Fruit fly (Drosophila melanogaster) whole organism, embryonic: ENCODE results near the gene rhea.

Source experiments
- Aef1 ChIP-seq: fragments of 200-800 bp; sonication (Bioruptor generic); IDR thresholded peaks from 3 replicates; pipeline ENCODE4 v1.3.6; 2022; ENCODE audit warnings: missing biosample characterization, missing genetic modification characterization
- Antp ChIP-seq: fragments of 200-800 bp; sonication (Bioruptor generic); optimal IDR thresholded peaks from 3 replicates; lab custom pipeline; 2016; ENCODE audit warnings: missing biosample characterization, missing genetic modification characterization
- CG10147 ChIP-seq: fragments of 200-800 bp; sonication (Bioruptor generic); optimal IDR thresholded peaks from 2 replicates; lab custom pipeline; 2019; ENCODE audit warnings: missing biosample characterization, mild to moderate bottlenecking, missing genetic modification characterization, moderate library complexity
- CG10654 ChIP-seq: fragments of 200-800 bp; sonication (Bioruptor generic); optimal IDR thresholded peaks from 2 replicates; lab custom pipeline; 2016; ENCODE audit warnings: missing biosample characterization, missing genetic modification characterization
- CG12155 ChIP-seq: fragments of 200-800 bp; sonication (Bioruptor generic); optimal IDR thresholded peaks from 3 replicates; lab custom pipeline; 2016; ENCODE audit warnings: missing biosample characterization, missing genetic modification characterization
- CG12391 ChIP-seq: fragments of 200-800 bp; sonication (Bioruptor generic); optimal IDR thresholded peaks from 3 replicates; lab custom pipeline; 2018; ENCODE audit warnings: missing biosample characterization, mild to moderate bottlenecking, missing genetic modification characterization, moderate library complexity
- CG13287 ChIP-seq: fragments of 200-800 bp; sonication (Bioruptor generic); IDR thresholded peaks from 2 replicates; pipeline ENCODE4 v1.3.6; 2022; ENCODE audit warnings: missing biosample characterization, missing genetic modification characterization; ENCODE audit not compliant: partially characterized antibody
- CG14860 ChIP-seq: fragments of 200-800 bp; sonication (Bioruptor generic); IDR thresholded peaks from 3 replicates; pipeline ENCODE4 v1.3.6; 2022; ENCODE audit warnings: missing biosample characterization, missing genetic modification characterization; ENCODE audit not compliant: partially characterized antibody
- CG15696 ChIP-seq: fragments of 200-800 bp; sonication (Bioruptor generic); optimal IDR thresholded peaks from 2 replicates; lab custom pipeline; 2019; ENCODE audit warnings: missing biosample characterization, mild to moderate bottlenecking, missing genetic modification characterization, moderate library complexity
- CG1647 ChIP-seq: fragments of 200-800 bp; sonication (Bioruptor generic); optimal IDR thresholded peaks from 3 replicates; lab custom pipeline; 2016; ENCODE audit warnings: missing biosample characterization, missing genetic modification characterization
- CG18599 ChIP-seq: fragments of 200-800 bp; sonication (Bioruptor generic); optimal IDR thresholded peaks from 3 replicates; lab custom pipeline; 2017; ENCODE audit warnings: missing biosample characterization, missing genetic modification characterization, mild to moderate bottlenecking, moderate library complexity, missing genetic modification reagents
- CG2120 ChIP-seq: fragments of 200-800 bp; sonication (Bioruptor generic); optimal IDR thresholded peaks from 3 replicates; lab custom pipeline; 2016; ENCODE audit warnings: missing biosample characterization, missing genetic modification characterization
- CG31441 ChIP-seq: fragments of 200-800 bp; sonication (Bioruptor generic); IDR thresholded peaks from 2 replicates; pipeline ENCODE4 v1.3.6; 2022; ENCODE audit warnings: missing biosample characterization, missing genetic modification characterization
- CG4328 ChIP-seq: fragments of 200-800 bp; sonication (Bioruptor generic); optimal IDR thresholded peaks from 3 replicates; lab custom pipeline; 2017; ENCODE audit warnings: missing biosample characterization, missing genetic modification reagents, missing genetic modification characterization
- CG4360 ChIP-seq: fragments of 200-800 bp; sonication (Bioruptor generic); IDR thresholded peaks from 2 replicates; pipeline ENCODE4 v1.3.6; 2022; ENCODE audit warnings: missing biosample characterization, missing genetic modification characterization
- CG43689 ChIP-seq: fragments of 200-800 bp; sonication (Bioruptor generic); IDR thresholded peaks from 2 replicates; pipeline ENCODE4 v1.3.6; 2022; ENCODE audit warnings: missing biosample characterization, missing genetic modification characterization
- CG6813 ChIP-seq: fragments of 200-800 bp; sonication (Bioruptor generic); optimal IDR thresholded peaks from 2 replicates; lab custom pipeline; 2017; ENCODE audit warnings: missing biosample characterization, missing genetic modification characterization, mild to moderate bottlenecking, moderate library complexity, missing genetic modification reagents
- CG7357 ChIP-seq: fragments of 200-800 bp; sonication (Bioruptor generic); IDR thresholded peaks from 3 replicates; pipeline ENCODE4 v1.3.6; 2022; ENCODE audit warnings: missing biosample characterization, missing genetic modification characterization
- CG8359 ChIP-seq: fragments of 200-800 bp; sonication (Bioruptor generic); optimal IDR thresholded peaks from 2 replicates; lab custom pipeline; 2017; ENCODE audit warnings: missing biosample characterization, mild to moderate bottlenecking, missing genetic modification characterization, borderline replicate concordance
- CG9797 ChIP-seq: fragments of 200-800 bp; sonication (Bioruptor generic); optimal IDR thresholded peaks from 3 replicates; lab custom pipeline; 2018; ENCODE audit warnings: missing biosample characterization, mild to moderate bottlenecking, missing genetic modification characterization
- Dip2 ChIP-seq: fragments of 200-800 bp; sonication (Bioruptor generic); IDR thresholded peaks from 2 replicates; pipeline ENCODE4 v1.3.6; 2022; ENCODE audit warnings: missing biosample characterization, missing genetic modification characterization
- Dref ChIP-seq: fragments of 200-800 bp; sonication (Bioruptor generic); IDR thresholded peaks from 2 replicates; pipeline ENCODE4 v1.3.6; 2022; ENCODE audit warnings: missing biosample characterization, missing genetic modification characterization
- E2f1 ChIP-seq: fragments of 200-800 bp; sonication (Bioruptor generic); IDR thresholded peaks from 2 replicates; pipeline ENCODE4 v1.3.6; 2022; ENCODE audit warnings: missing biosample characterization, missing genetic modification characterization
- Eip74EF ChIP-seq, 2 experiments: fragments of 200-800 bp in 1 of 2; fragments of >200 bp in 1 of 2; sonication (Bioruptor generic) in 1 of 2; optimal IDR thresholded peaks; 2 replicates each; lab custom pipeline; 2017 to 2019; ENCODE audit warnings: missing biosample characterization in 2 of 2, missing genetic modification characterization in 2 of 2, mild to moderate bottlenecking in 1 of 2, moderate library complexity in 1 of 2
- Elba2 ChIP-seq: fragments of 200-800 bp; sonication (Bioruptor generic); optimal IDR thresholded peaks from 3 replicates; lab custom pipeline; 2016; ENCODE audit warnings: missing biosample characterization, missing genetic modification characterization
- Gsc ChIP-seq: fragments of 200-800 bp; sonication (Bioruptor generic); IDR thresholded peaks from 2 replicates; pipeline ENCODE4 v1.3.6; 2022; ENCODE audit warnings: missing biosample characterization, missing genetic modification characterization
- Max ChIP-seq: fragments of 200-800 bp; sonication (Bioruptor generic); optimal IDR thresholded peaks from 2 replicates; lab custom pipeline; 2016; ENCODE audit warnings: missing biosample characterization, mild to moderate bottlenecking, missing genetic modification characterization
- PHDP ChIP-seq: fragments of 200-800 bp; sonication (Bioruptor generic); optimal IDR thresholded peaks from 3 replicates; lab custom pipeline; 2018; ENCODE audit warnings: missing biosample characterization, mild to moderate bottlenecking, missing genetic modification characterization, moderate library complexity
- Pdp1 ChIP-seq, 2 experiments: fragments of 200-800 bp; sonication (Bioruptor generic); optimal IDR thresholded peaks; 3 replicates each; lab custom pipeline; 2016; ENCODE audit warnings: missing biosample characterization in 2 of 2, missing genetic modification characterization in 2 of 2, mild to moderate bottlenecking in 1 of 2, moderate library complexity in 1 of 2
- Stat92E ChIP-seq, 3 experiments: fragments of >200 bp in 2 of 3; fragments of 200-800 bp in 1 of 3; sonication (Bioruptor generic) in 1 of 3; optimal IDR thresholded peaks; 2 replicates each; lab custom pipeline; 2017 to 2019; ENCODE audit warnings: missing biosample characterization in 3 of 3, missing genetic modification characterization in 3 of 3, mild to moderate bottlenecking in 1 of 3, moderate library complexity in 1 of 3
- Tbp ChIP-seq: fragments of >200 bp; optimal IDR thresholded peaks from 2 replicates; lab custom pipeline; 2018; ENCODE audit warnings: missing biosample characterization, missing genetic modification characterization
- Vsx1 ChIP-seq: fragments of 200-800 bp; sonication (Bioruptor generic); optimal IDR thresholded peaks from 2 replicates; lab custom pipeline; 2017; ENCODE audit warnings: missing biosample characterization, mild to moderate bottlenecking, missing genetic modification characterization, missing genetic modification reagents
- ac ChIP-seq: fragments of 200-800 bp; sonication (Bioruptor generic); optimal IDR thresholded peaks from 3 replicates; lab custom pipeline; 2017; ENCODE audit warnings: missing biosample characterization, mild to moderate bottlenecking, missing genetic modification characterization
- ase ChIP-seq: fragments of 200-800 bp; sonication (Bioruptor generic); IDR thresholded peaks from 3 replicates; pipeline ENCODE4 v1.3.6; 2022; ENCODE audit warnings: missing biosample characterization, missing genetic modification characterization
- ash1 ChIP-seq: fragments of 200-800 bp; sonication (Bioruptor generic); optimal IDR thresholded peaks from 2 replicates; lab custom pipeline; 2018; ENCODE audit warnings: missing biosample characterization, mild to moderate bottlenecking, missing genetic modification characterization
- bcd ChIP-seq: fragments of 200-800 bp; sonication (Bioruptor generic); optimal IDR thresholded peaks from 2 replicates; lab custom pipeline; 2017; ENCODE audit warnings: missing biosample characterization, mild to moderate bottlenecking, missing genetic modification characterization
- bowl ChIP-seq: fragments of 200-800 bp; sonication (Bioruptor generic); IDR thresholded peaks from 2 replicates; pipeline ENCODE4 v1.3.6; 2022; ENCODE audit warnings: missing biosample characterization, missing genetic modification characterization
- caup ChIP-seq: fragments of 200-800 bp; sonication (Bioruptor generic); optimal IDR thresholded peaks from 3 replicates; lab custom pipeline; 2017; ENCODE audit warnings: missing biosample characterization, mild to moderate bottlenecking, missing genetic modification characterization, moderate library complexity; ENCODE audit not compliant: severe bottlenecking
- chif ChIP-seq, 2 experiments: fragments of 200-800 bp; sonication (Bioruptor generic); optimal IDR thresholded peaks; 3 replicates each; lab custom pipeline; 2016; ENCODE audit warnings: missing biosample characterization in 2 of 2, missing genetic modification characterization in 2 of 2
- crc ChIP-seq: fragments of 200-800 bp; sonication (Bioruptor generic); optimal IDR thresholded peaks from 2 replicates; lab custom pipeline; 2016; ENCODE audit warnings: missing biosample characterization, missing genetic modification characterization
- cwo ChIP-seq: fragments of 200-800 bp; sonication (Bioruptor generic); optimal IDR thresholded peaks from 3 replicates; lab custom pipeline; 2017; ENCODE audit warnings: missing biosample characterization, missing genetic modification characterization, mild to moderate bottlenecking, moderate library complexity, missing genetic modification reagents
- dm ChIP-seq: fragments of 200-800 bp; sonication (Bioruptor generic); optimal IDR thresholded peaks from 3 replicates; lab custom pipeline; 2016; ENCODE audit warnings: missing biosample characterization, missing genetic modification characterization
- inv ChIP-seq: fragments of 200-800 bp; sonication (Bioruptor generic); IDR thresholded peaks from 2 replicates; pipeline ENCODE4 v1.3.6; 2022; ENCODE audit warnings: missing biosample characterization, missing genetic modification characterization; ENCODE audit not compliant: partially characterized antibody
- nerfin-2 ChIP-seq: fragments of 200-800 bp; sonication (Bioruptor generic); IDR thresholded peaks from 2 replicates; pipeline ENCODE4 v1.3.6; 2022; ENCODE audit warnings: missing biosample characterization, missing genetic modification characterization; ENCODE audit not compliant: partially characterized antibody
- pho ChIP-seq: fragments of 200-800 bp; sonication (Bioruptor generic); optimal IDR thresholded peaks from 2 replicates; lab custom pipeline; 2016; ENCODE audit warnings: missing biosample characterization, missing genetic modification characterization
- sd ChIP-seq: fragments of 200-800 bp; sonication (Bioruptor generic); optimal IDR thresholded peaks from 3 replicates; lab custom pipeline; 2018; ENCODE audit warnings: missing biosample characterization, mild to moderate bottlenecking, missing genetic modification characterization, moderate library complexity
- sens-2 ChIP-seq: fragments of 200-800 bp; sonication (Bioruptor generic); IDR thresholded peaks from 2 replicates; pipeline ENCODE4 v1.3.6; 2022; ENCODE audit warnings: missing biosample characterization, missing genetic modification characterization
- trem ChIP-seq: fragments of 200-800 bp; optimal IDR thresholded peaks from 3 replicates; lab custom pipeline; 2019; ENCODE audit warnings: missing biosample characterization, mild to moderate bottlenecking, missing genetic modification characterization, moderate library complexity
- tup ChIP-seq: fragments of 200-800 bp; sonication (Bioruptor generic); optimal IDR thresholded peaks from 2 replicates; lab custom pipeline; 2016; ENCODE audit warnings: missing biosample characterization, mild to moderate bottlenecking, missing genetic modification characterization, moderate library complexity
- zf30C ChIP-seq: fragments of 200-800 bp; sonication (Bioruptor generic); optimal IDR thresholded peaks from 3 replicates; lab custom pipeline; 2018; ENCODE audit warnings: missing biosample characterization, mild to moderate bottlenecking, missing genetic modification characterization

rhea gene

DNA sequence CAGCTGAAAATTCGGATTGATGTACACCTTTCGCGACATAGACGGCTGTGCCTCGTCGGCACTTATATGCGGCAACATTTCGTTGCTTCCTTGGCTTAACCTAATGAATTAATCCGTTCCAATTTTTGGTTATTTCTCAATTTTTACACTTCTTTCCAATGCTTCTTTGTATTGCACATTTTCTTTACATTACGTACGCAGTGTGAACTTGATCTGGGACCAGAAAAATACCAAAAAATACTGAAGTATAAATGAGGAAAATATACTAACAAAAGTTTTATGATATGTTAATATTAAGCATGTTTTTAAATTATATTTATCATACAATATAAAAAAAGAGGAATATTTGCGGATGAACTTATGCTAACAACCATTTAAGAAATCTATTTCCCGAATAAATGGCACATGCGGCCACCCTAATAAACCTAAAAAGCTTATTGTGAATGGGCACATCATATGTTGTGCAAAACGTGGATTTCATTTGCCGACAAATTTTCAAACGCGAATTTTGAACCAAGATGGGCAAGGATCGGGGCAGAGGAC is 35.2 kb upstream of the rhea start, which contains the start of the genes ZC3H3 and Pus7 (continued):
- TF ChIP-seq Gsc (GFP tag; lab: Robert Waterston, UW), result no peak
- TF ChIP-seq dm (GFP tag; lab: Kevin White, UChicago), result peak; percentile 72
- no peak for TF ChIP-seq CG15696 (tag; lab: Kevin White, UChicago)
- no peak for TF ChIP-seq CG7357 (GFP tag; lab: Robert Waterston, UW)
- TF ChIP-seq CG10654 (GFP tag; lab: Kevin White, UChicago), result peak; percentile 4
- no peak for TF ChIP-seq ase (GFP tag; lab: Robert Waterston, UW)
- TF ChIP-seq sens-2 (GFP tag; lab: Robert Waterston, UW), result no peak
- TF ChIP-seq CG18599 (GFP tag; lab: Kevin White, UChicago), result no peak
- TF ChIP-seq Vsx1 (GFP tag; lab: Kevin White, UChicago), result no peak
- no peak for TF ChIP-seq CG43689 (GFP tag; lab: Robert Waterston, UW)
- TF ChIP-seq CG8359, result no peak
- TF ChIP-seq bowl (GFP tag; lab: Robert Waterston, UW), result no peak
- no peak for TF ChIP-seq Aef1 (GFP tag; lab: Robert Waterston, UW)
- no peak for TF ChIP-seq E2f1
- TF ChIP-seq CG1647 (GFP tag; lab: Kevin White, UChicago), result no peak
- peak; percentile 31 for TF ChIP-seq Max (GFP tag; lab: Kevin White, UChicago)
- peak; percentile 17 for TF ChIP-seq Elba2 (GFP tag; lab: Kevin White, UChicago)
- TF ChIP-seq CG31441, result no peak
- no peak for TF ChIP-seq sd
- TF ChIP-seq ac (GFP tag; lab: Kevin White, UChicago), result no peak
- TF ChIP-seq CG10147 (GFP tag; lab: Kevin White, UChicago), result peak; percentile 55
- no peak for TF ChIP-seq CG12155
- TF ChIP-seq cwo, result no peak
- no peak for TF ChIP-seq CG4360 (GFP tag; lab: Robert Waterston, UW)
- TF ChIP-seq ash1, result no peak
- no peak for TF ChIP-seq Tbp (GFP tag; lab: Kevin White, UChicago)
- peak in 1 of 2 experiments; percentile 7 for TF ChIP-seq Pdp1 (GFP tag; optimal IDR thresholded peaks at IDR 0.05; lab: Kevin White, UChicago)
- TF ChIP-seq crc (GFP tag; lab: Kevin White, UChicago), result no peak
- no peak for TF ChIP-seq Dip2 (GFP tag; lab: Robert Waterston, UW)
- TF ChIP-seq CG4328 (GFP tag; lab: Kevin White, UChicago), result no peak
- TF ChIP-seq Dref, result no peak
- peak; percentile 65 for TF ChIP-seq CG12391 (tag; lab: Kevin White, UChicago)
- TF ChIP-seq nerfin-2 (GFP tag; lab: Robert Waterston, UW), result no peak
- no peak for TF ChIP-seq CG14860 (GFP tag; lab: Robert Waterston, UW)
- no peak for TF ChIP-seq zf30C (GFP tag; lab: Kevin White, UChicago)
- no peak for TF ChIP-seq pho (GFP tag; lab: Kevin White, UChicago)
- no peak for TF ChIP-seq tup (GFP tag; lab: Kevin White, UChicago)
- TF ChIP-seq CG2120 (GFP tag; lab: Kevin White, UChicago), result peak; percentile 4
- TF ChIP-seq inv, result no peak
- TF ChIP-seq Stat92E (GFP tag; optimal IDR thresholded peaks at IDR 0.05; lab: Kevin White, UChicago), result no peak
- TF ChIP-seq chif (GFP tag; optimal IDR thresholded peaks at IDR 0.05; lab: Kevin White, UChicago), result no peak
- peak; percentile 47 for TF ChIP-seq CG13287 (GFP tag; lab: Robert Waterston, UW)
- TF ChIP-seq CG9797 (GFP tag; lab: Kevin White, UChicago), result peak; percentile 73
- TF ChIP-seq bcd (GFP tag; lab: Kevin White, UChicago), result no peak
- TF ChIP-seq caup, result no peak
- TF ChIP-seq CG6813 (GFP tag; lab: Kevin White, UChicago), result no peak
- TF ChIP-seq Antp, result no peak
- peak; percentile 65 for TF ChIP-seq trem (tag; lab: Kevin White, UChicago)
- peak; percentile 52 for TF ChIP-seq PHDP (tag; lab: Kevin White, UChicago)
- no peak for TF ChIP-seq Eip74EF (GFP tag; optimal IDR thresholded peaks at IDR 0.05; lab: Kevin White, UChicago)
